Worm (Caenorhabditis elegans) whole organism, L2 larva: Measurements from ENCODE around the gene W02C12.2.

Source experiments
- C34F6.9 ChIP-seq: fragments of 150-350 bp; optimal IDR thresholded peaks from 2 replicates; lab custom pipeline; 2014; ENCODE audit warnings: missing biosample characterization, missing genetic modification characterization
- F13H6.1 ChIP-seq: sonication (generic microtip); optimal IDR thresholded peaks from 2 replicates; lab custom pipeline; 2016; ENCODE audit warnings: missing genetic modification characterization, missing compliant biosample characterization
- R02D3.7 ChIP-seq: fragments of 150-350 bp; optimal IDR thresholded peaks from 2 replicates; lab custom pipeline; 2014; ENCODE audit warnings: missing biosample characterization, missing genetic modification characterization
- Y55F3AM.14 ChIP-seq: fragments of 200-800 bp; sonication (Bioruptor generic); optimal IDR thresholded peaks from 2 replicates; lab custom pipeline; 2018; ENCODE audit warnings: mild to moderate bottlenecking, missing genetic modification characterization, missing compliant biosample characterization
- ZK546.5 ChIP-seq: sonication (generic microtip); optimal IDR thresholded peaks from 2 replicates; lab custom pipeline; 2017; ENCODE audit warnings: missing biosample characterization, missing genetic modification characterization
- alr-1 ChIP-seq: fragments of 150-350 bp; optimal IDR thresholded peaks from 2 replicates; lab custom pipeline; 2014; ENCODE audit warnings: missing biosample characterization, missing genetic modification characterization
- aly-2 ChIP-seq: fragments of 150-350 bp; optimal IDR thresholded peaks from 2 replicates; lab custom pipeline; 2014; ENCODE audit warnings: missing biosample characterization, missing genetic modification characterization
- ama-1 ChIP-seq: fragments of 150-350 bp; optimal IDR thresholded peaks from 2 replicates; lab custom pipeline; 2018; ENCODE audit warnings: inconsistent platforms
- blmp-1 ChIP-seq: sonication (generic microtip); optimal IDR thresholded peaks from 2 replicates; lab custom pipeline; 2017; ENCODE audit warnings: missing genetic modification characterization, mild to moderate bottlenecking, missing compliant biosample characterization, antibody characterized with exemption, moderate library complexity; ENCODE audit not compliant: insufficient read depth
- ceh-16 ChIP-seq: fragments of 150-350 bp; optimal IDR thresholded peaks from 2 replicates; lab custom pipeline; 2014; ENCODE audit warnings: missing biosample characterization, missing genetic modification characterization
- dmd-4 ChIP-seq: sonication (generic microtip); optimal IDR thresholded peaks from 2 replicates; lab custom pipeline; 2017; ENCODE audit warnings: missing biosample characterization, missing genetic modification characterization
- egl-27 ChIP-seq: sonication (generic microtip); optimal IDR thresholded peaks from 3 replicates; lab custom pipeline; 2017; ENCODE audit warnings: missing biosample characterization, missing genetic modification reagents, missing genetic modification characterization
- elt-3 ChIP-seq: sonication (generic microtip); optimal IDR thresholded peaks from 2 replicates; lab custom pipeline; 2017; ENCODE audit warnings: missing biosample characterization, missing genetic modification characterization
- fos-1 ChIP-seq: fragments of 150-350 bp; optimal IDR thresholded peaks from 2 replicates; lab custom pipeline; 2014; ENCODE audit warnings: missing biosample characterization, missing genetic modification characterization
- gmeb-1 ChIP-seq: fragments of 150-350 bp; optimal IDR thresholded peaks from 2 replicates; lab custom pipeline; 2014; ENCODE audit warnings: missing biosample characterization, missing genetic modification characterization
- lin-11 ChIP-seq: fragments of 150-350 bp; sonication (generic microtip); optimal IDR thresholded peaks from 2 replicates; lab custom pipeline; 2014; ENCODE audit warnings: missing biosample characterization, missing genetic modification characterization, inconsistent platforms, mixed read lengths
- lin-13 ChIP-seq: fragments of 150-350 bp; optimal IDR thresholded peaks from 2 replicates; lab custom pipeline; 2014; ENCODE audit warnings: missing biosample characterization, missing genetic modification reagents, missing genetic modification characterization
- lsy-2 ChIP-seq, 2 experiments: fragments of 150-350 bp in 1 of 2; sonication (generic microtip) in 1 of 2; optimal IDR thresholded peaks; 2 replicates each; lab custom pipeline; 2014 to 2017; ENCODE audit warnings: missing biosample characterization in 2 of 2, missing genetic modification characterization in 2 of 2
- mab-5 ChIP-seq: fragments of 150-350 bp; optimal IDR thresholded peaks from 2 replicates; lab custom pipeline; 2014; ENCODE audit warnings: missing biosample characterization, missing genetic modification characterization
- mbf-1 ChIP-seq: sonication (generic microtip); optimal IDR thresholded peaks from 2 replicates; lab custom pipeline; 2017; ENCODE audit warnings: missing biosample characterization, missing genetic modification characterization
- mdl-1 ChIP-seq, 2 experiments: fragments of 150-350 bp in 1 of 2; sonication (generic microtip) in 1 of 2; optimal IDR thresholded peaks; 2 replicates each; lab custom pipeline; 2017; ENCODE audit warnings: missing biosample characterization in 2 of 2, missing genetic modification characterization in 2 of 2
- nhr-10 ChIP-seq: sonication (generic microtip); optimal IDR thresholded peaks from 2 replicates; lab custom pipeline; 2017; ENCODE audit warnings: missing biosample characterization, missing genetic modification characterization
- nhr-11 ChIP-seq: fragments of 150-350 bp; optimal IDR thresholded peaks from 2 replicates; lab custom pipeline; 2014; ENCODE audit warnings: missing biosample characterization, missing genetic modification characterization
- nhr-12 ChIP-seq: fragments of 150-350 bp; optimal IDR thresholded peaks from 2 replicates; lab custom pipeline; 2014; ENCODE audit warnings: missing biosample characterization, missing genetic modification characterization
- nhr-21 ChIP-seq: fragments of 150-350 bp; optimal IDR thresholded peaks from 2 replicates; lab custom pipeline; 2014; ENCODE audit warnings: missing biosample characterization, missing genetic modification characterization
- nhr-23 ChIP-seq: fragments of 150-350 bp; optimal IDR thresholded peaks from 2 replicates; lab custom pipeline; 2014; ENCODE audit warnings: missing biosample characterization, missing genetic modification reagents, missing genetic modification characterization
- nhr-25 ChIP-seq: fragments of 150-350 bp; sonication (generic microtip); optimal IDR thresholded peaks from 3 replicates; lab custom pipeline; 2014; ENCODE audit warnings: missing biosample characterization, missing genetic modification characterization
- nhr-6 ChIP-seq: fragments of 150-350 bp; optimal IDR thresholded peaks from 2 replicates; lab custom pipeline; 2014; ENCODE audit warnings: missing biosample characterization, missing genetic modification characterization
- nhr-77 ChIP-seq: fragments of 150-350 bp; optimal IDR thresholded peaks from 2 replicates; lab custom pipeline; 2014; ENCODE audit warnings: missing biosample characterization, missing genetic modification characterization
- peb-1 ChIP-seq: fragments of 150-350 bp; optimal IDR thresholded peaks from 2 replicates; lab custom pipeline; 2014; ENCODE audit warnings: missing biosample characterization, missing genetic modification characterization
- sem-4 ChIP-seq: fragments of 150-350 bp; optimal IDR thresholded peaks from 2 replicates; lab custom pipeline; 2014; ENCODE audit warnings: missing biosample characterization, missing genetic modification reagents, missing genetic modification characterization
- skn-1 ChIP-seq: sonication (generic microtip); optimal IDR thresholded peaks from 2 replicates; lab custom pipeline; 2017; ENCODE audit warnings: missing biosample characterization, missing genetic modification characterization
- sma-9 ChIP-seq, 2 experiments: fragments of 150-350 bp in 1 of 2; sonication (generic microtip) in 1 of 2; optimal IDR thresholded peaks; 2 replicates each; lab custom pipeline; 2014 to 2016; ENCODE audit warnings: missing genetic modification characterization in 2 of 2, mild to moderate bottlenecking in 1 of 2, missing biosample characterization in 1 of 2, missing compliant biosample characterization in 1 of 2, missing genetic modification reagents in 1 of 2, moderate library complexity in 1 of 2
- snpc-4 ChIP-seq: fragments of 150-350 bp; optimal IDR thresholded peaks from 2 replicates; lab custom pipeline; 2014; ENCODE audit warnings: missing biosample characterization, missing genetic modification characterization
- unc-39 ChIP-seq: fragments of 150-350 bp; optimal IDR thresholded peaks from 2 replicates; lab custom pipeline; 2014; ENCODE audit warnings: missing biosample characterization, missing genetic modification characterization
- unc-62 ChIP-seq: fragments of 150-350 bp; optimal IDR thresholded peaks from 2 replicates; lab custom pipeline; 2014; ENCODE audit warnings: missing biosample characterization, missing genetic modification reagents, missing genetic modification characterization
- zag-1 ChIP-seq: fragments of 150-350 bp; optimal IDR thresholded peaks from 2 replicates; lab custom pipeline; 2014; ENCODE audit warnings: missing biosample characterization, missing genetic modification characterization
- ztf-1 ChIP-seq: fragments of 200-800 bp; sonication (Bioruptor generic); conservative IDR thresholded peaks from 2 replicates; pipeline ENCODE4 v1.3.6; 2022; ENCODE audit warnings: missing genetic modification characterization, missing compliant biosample characterization
- ztf-11 ChIP-seq: sonication (generic microtip); optimal IDR thresholded peaks from 2 replicates; lab custom pipeline; 2017; ENCODE audit warnings: missing biosample characterization, missing genetic modification characterization
- ztf-4 ChIP-seq: fragments of 150-350 bp; optimal IDR thresholded peaks from 2 replicates; lab custom pipeline; 2014; ENCODE audit warnings: missing biosample characterization, missing genetic modification characterization

Gene W02C12.2

ce11 chrIV:4007697-4008096, at the start of gene W02C12.2:
TSS of gene W02C12.2 (minus strand) at chrIV:4007973.
- TF ChIP-seq skn-1 (tag; lab: Kevin White, UChicago) (no peak), fos-1 (tag; lab: Kevin White, UChicago) (no peak), unc-62 (GFP tag; lab: Kevin White, UChicago) (no peak), lin-13 (GFP tag; lab: Kevin White, UChicago) (no peak), C34F6.9 (tag; lab: Kevin White, UChicago) (peak; percentile 38)

ce11 chrIV:4055297-4055696, 47.5 kb upstream of the W02C12.2 start:
- TF ChIP-seq mdl-1 (tag; optimal IDR thresholded peaks at IDR 0.05; lab: Kevin White, UChicago): no peak
- TF ChIP-seq unc-39 (tag; lab: Kevin White, UChicago): no peak
- TF ChIP-seq lsy-2 (tag; optimal IDR thresholded peaks at IDR 0.05; lab: Kevin White, UChicago): no peak
- no peak for TF ChIP-seq skn-1 (tag; lab: Kevin White, UChicago)
- TF ChIP-seq ceh-16 (tag; lab: Kevin White, UChicago): no peak

- no peak for TF ChIP-seq ceh-16 (tag; lab: Kevin White, UChicago)
- TF ChIP-seq fos-1 (tag; lab: Kevin White, UChicago): peak; percentile 15
Measured at ce11 chrIV:4053405-4053804, 45.6 kb upstream of the W02C12.2 start.

- no peak for TF ChIP-seq nhr-10
- TF ChIP-seq ztf-4 (tag; lab: Kevin White, UChicago): no peak
Measured at ce11 chrIV:4052274-4052673, 44.5 kb upstream of the W02C12.2 start.

ce11 chrIV:4051539-4051938, 43.8 kb upstream of the W02C12.2 start, which contains the start of gene wrt-5:
TSS of gene wrt-5 (minus strand) at chrIV:4051639.
- TF ChIP-seq nhr-23: no peak
- TF ChIP-seq mab-5: no peak
- TF ChIP-seq peb-1 (tag; lab: Kevin White, UChicago): no peak
- no peak for TF ChIP-seq nhr-6 (tag; lab: Kevin White, UChicago)
- no peak for TF ChIP-seq nhr-12 (tag; lab: Kevin White, UChicago)
- TF ChIP-seq sem-4 (tag; lab: Kevin White, UChicago): no peak

- TF ChIP-seq blmp-1 (tag; lab: Kevin White, UChicago) (peak; percentile 51), skn-1 (tag; lab: Kevin White, UChicago) (no peak), nhr-11 (tag; lab: Kevin White, UChicago) (no peak), lin-13 (GFP tag; lab: Kevin White, UChicago) (peak; percentile 89), R02D3.7 (peak; percentile 68), Y55F3AM.14 (GFP tag; lab: Kevin White, UChicago) (peak; percentile 83), lin-11 (tag; lab: Kevin White, UChicago) (peak; percentile 78), elt-3 (tag; lab: Kevin White, UChicago) (no peak), egl-27 (tag; lab: Kevin White, UChicago) (peak; percentile 90), nhr-12 (tag; lab: Kevin White, UChicago) (peak; percentile 34), mbf-1 (peak; percentile 20), ceh-16 (tag; lab: Kevin White, UChicago) (peak; percentile 71), peb-1 (tag; lab: Kevin White, UChicago) (no peak), ZK546.5 (peak; percentile 53), ztf-11 (tag; lab: Kevin White, UChicago) (no peak), unc-39 (tag; lab: Kevin White, UChicago) (no peak), snpc-4 (tag; lab: Kevin White, UChicago) (peak; percentile 70), ztf-1 (GFP tag; lab: Robert Waterston, UW) (0 out of 2 replicates have a peak, but pooled peaks have one; percentile 43), fos-1 (tag; lab: Kevin White, UChicago) (peak; percentile 87), mab-5 (peak; percentile 93), alr-1 (tag; lab: Kevin White, UChicago) (no peak), C34F6.9 (tag; lab: Kevin White, UChicago) (peak; percentile 98), dmd-4 (peak; percentile 75), ztf-4 (tag; lab: Kevin White, UChicago) (peak; percentile 78), nhr-77 (peak; percentile 73), nhr-6 (tag; lab: Kevin White, UChicago) (peak; percentile 83), aly-2 (tag; lab: Kevin White, UChicago) (no peak), nhr-23 (no peak), ama-1 (lab: Kevin White, UChicago) (peak; percentile 43), nhr-10 (peak; percentile 61), F13H6.1 (tag; lab: Kevin White, UChicago) (peak; percentile 93), nhr-21 (tag; lab: Kevin White, UChicago) (peak; percentile 95), sma-9 (GFP tag; optimal IDR thresholded peaks at IDR 0.05; lab: Kevin White, UChicago) (peak; percentile 95), sma-9 (tag; optimal IDR thresholded peaks at IDR 0.05; lab: Kevin White, UChicago) (no peak), nhr-25 (tag; lab: Kevin White, UChicago) (peak; percentile 97), sem-4 (tag; lab: Kevin White, UChicago) (peak; percentile 85), gmeb-1 (tag; lab: Kevin White, UChicago) (peak; percentile 99), zag-1 (tag; lab: Kevin White, UChicago) (peak; percentile 21)
Measured at ce11 chrIV:4049398-4049998, 41.7 kb upstream of the W02C12.2 start, which contains the start of gene pcn-1. TSS of gene pcn-1 (minus strand) at chrIV:4049448.
